Fruit fly (Drosophila melanogaster): Measurements from ENCODE around the gene CG32409.

The CG32409 gene

dm6 chr3L:5922005-5922685, 22.8 kb downstream of the CG32409 start, which contains the start of gene CG32407 (continued):
- TF ChIP-seq ATbp (GFP tag; optimal IDR thresholded peaks at IDR 0.05) = peak; percentile 60
- no peak for TF ChIP-seq Asciz (GFP tag; optimal IDR thresholded peaks at IDR 0.05)
- TF ChIP-seq CG14965 (GFP tag; optimal IDR thresholded peaks at IDR 0.05; ENCODE audit: borderline replicate concordance) = no peak
- TF ChIP-seq ttk (GFP tag; IDR thresholded peaks at IDR 0.05) = no peak
- peak; percentile 45; the same call in 1 of the 2 replicates for TF ChIP-seq onecut (GFP tag; IDR thresholded peaks at IDR 0.05)
- TF ChIP-seq tap (tag; optimal IDR thresholded peaks at IDR 0.05) = no peak
- no peak for TF ChIP-seq sim (GFP tag; IDR thresholded peaks at IDR 0.05)
- peak; percentile 27 for TF ChIP-seq wek (GFP tag; optimal IDR thresholded peaks at IDR 0.05)
- no peak for TF ChIP-seq wor (GFP tag; IDR thresholded peaks at IDR 0.05)
- peak; percentile 34 for TF ChIP-seq CG3407 (GFP tag; optimal IDR thresholded peaks at IDR 0.05)
- TF ChIP-seq Neu2 (GFP tag; optimal IDR thresholded peaks at IDR 0.05; ENCODE audit: borderline replicate concordance) = no peak
- TF ChIP-seq repo (GFP tag; optimal IDR thresholded peaks at IDR 0.05) = peak; percentile 2
- no peak for TF ChIP-seq sima (GFP tag; optimal IDR thresholded peaks at IDR 0.05)
- TF ChIP-seq CG8089 (GFP tag; optimal IDR thresholded peaks at IDR 0.05) = no peak
- TF ChIP-seq Hsf (GFP tag; optimal IDR thresholded peaks at IDR 0.05) = no peak
- TF ChIP-seq Oaz (GFP tag; IDR thresholded peaks at IDR 0.05) = no peak
- no peak for TF ChIP-seq CG10979 (tag; optimal IDR thresholded peaks at IDR 0.05)
- TF ChIP-seq chinmo (GFP tag; IDR thresholded peaks at IDR 0.05; ENCODE audit: partially characterized antibody) = peak; percentile 88; the same call in 3 of the 4 replicates
- no peak for TF ChIP-seq Hand (GFP tag; optimal IDR thresholded peaks at IDR 0.05)
- TF ChIP-seq sens-2 (GFP tag; IDR thresholded peaks at IDR 0.05) = peak; percentile 56; the same call in 1 of the 2 replicates
- no peak for TF ChIP-seq CG3847 (GFP tag; IDR thresholded peaks at IDR 0.05)
- TF ChIP-seq dpn (GFP tag; optimal IDR thresholded peaks at IDR 0.05) = no peak
- TF ChIP-seq Trl (optimal IDR thresholded peaks at IDR 0.05) = peak in 1 of 2 experiments; percentile 18
- TF ChIP-seq Trl (GFP tag; optimal IDR thresholded peaks at IDR 0.05) = no peak
- TF ChIP-seq pum (GFP tag; optimal IDR thresholded peaks at IDR 0.05) = no peak
- no peak for TF ChIP-seq Atf3 (GFP tag; optimal IDR thresholded peaks at IDR 0.05)
- no peak for TF ChIP-seq tx (GFP tag; optimal IDR thresholded peaks at IDR 0.05)
- no peak for TF ChIP-seq danr (GFP tag; IDR thresholded peaks at IDR 0.05)
- TF ChIP-seq CG4820 (GFP tag; optimal IDR thresholded peaks at IDR 0.05) = peak; percentile 42
- no peak for TF ChIP-seq CG12104 (GFP tag; optimal IDR thresholded peaks at IDR 0.05)
- no peak for TF ChIP-seq CG10209 (GFP tag; optimal IDR thresholded peaks at IDR 0.05)
- no peak for TF ChIP-seq CG6765 (GFP tag; optimal IDR thresholded peaks at IDR 0.05)
- TF ChIP-seq chn (GFP tag; optimal IDR thresholded peaks at IDR 0.05) = no peak
- peak; percentile 94 for TF ChIP-seq gcm (GFP tag; optimal IDR thresholded peaks at IDR 0.05)
- TF ChIP-seq CG15073 (GFP tag; optimal IDR thresholded peaks at IDR 0.05) = no peak
- no peak for TF ChIP-seq BEAF-32 (GFP tag; optimal IDR thresholded peaks at IDR 0.05)
- TF ChIP-seq CG15514 (GFP tag; optimal IDR thresholded peaks at IDR 0.05) = no peak
- no peak for TF ChIP-seq CG17186 (GFP tag; optimal IDR thresholded peaks at IDR 0.05)
- TF ChIP-seq CrebB (tag; optimal IDR thresholded peaks at IDR 0.05) = no peak
- TF ChIP-seq tll (GFP tag; optimal IDR thresholded peaks at IDR 0.05) = no peak
- no peak for TF ChIP-seq abd-A (tag; optimal IDR thresholded peaks at IDR 0.05)
- TF ChIP-seq Elba2 (GFP tag; optimal IDR thresholded peaks at IDR 0.05) = no peak
- no peak for TF ChIP-seq CG7745 (tag; optimal IDR thresholded peaks at IDR 0.05)
- peak; percentile 30 for TF ChIP-seq CG34376 (GFP tag; optimal IDR thresholded peaks at IDR 0.05)
- no peak for TF ChIP-seq CG8290 (GFP tag; optimal IDR thresholded peaks at IDR 0.05)
- peak in 1 of 2 experiments; percentile 3 for TF ChIP-seq CG8290 (tag; optimal IDR thresholded peaks at IDR 0.05)
- no peak for TF ChIP-seq CG4707 (GFP tag; optimal IDR thresholded peaks at IDR 0.05)
- no peak for TF ChIP-seq ap (GFP tag; IDR thresholded peaks at IDR 0.05)
- TF ChIP-seq CG1603 (tag; optimal IDR thresholded peaks at IDR 0.05) = peak; percentile 11
- no peak for TF ChIP-seq corto (GFP tag; optimal IDR thresholded peaks at IDR 0.05)
